Fruit fly (Drosophila melanogaster) whole organism, adult: ENCODE measurements around the gene PNPase.

Source experiments
- CG11617 ChIP-seq: fragments of 200-800 bp; sonication (Bioruptor generic); optimal IDR thresholded peaks from 2 replicates; lab custom pipeline; 2017; ENCODE audit warnings: mild to moderate bottlenecking, missing biosample characterization, missing genetic modification reagents, missing genetic modification characterization
- CG12768 ChIP-seq: fragments of 200-800 bp; sonication (Bioruptor generic); optimal IDR thresholded peaks from 2 replicates; lab custom pipeline; 2017; ENCODE audit warnings: missing biosample characterization, missing genetic modification characterization, mild to moderate bottlenecking, moderate library complexity, missing genetic modification reagents
- CG14711 ChIP-seq: fragments of 200-800 bp; sonication (Bioruptor generic); optimal IDR thresholded peaks from 2 replicates; lab custom pipeline; 2018; ENCODE audit warnings: missing biosample characterization, mild to moderate bottlenecking, missing genetic modification characterization, moderate library complexity
- CG1620 ChIP-seq: fragments of 200-800 bp; sonication (Bioruptor generic); optimal IDR thresholded peaks from 2 replicates; lab custom pipeline; 2016; ENCODE audit warnings: missing biosample characterization, missing genetic modification characterization
- CG33017 ChIP-seq: fragments of 200-800 bp; sonication (Bioruptor generic); optimal IDR thresholded peaks from 2 replicates; lab custom pipeline; 2018; ENCODE audit warnings: missing biosample characterization, mild to moderate bottlenecking, missing genetic modification characterization, moderate library complexity
- CG5204 ChIP-seq: fragments of 200-800 bp; sonication (Bioruptor generic); optimal IDR thresholded peaks from 2 replicates; lab custom pipeline; 2016; ENCODE audit warnings: missing biosample characterization, missing genetic modification characterization
- CG7045 ChIP-seq: fragments of 200-800 bp; sonication (Bioruptor generic); optimal IDR thresholded peaks from 2 replicates; lab custom pipeline; 2017; ENCODE audit warnings: missing biosample characterization, mild to moderate bottlenecking, missing genetic modification characterization
- CG7101 ChIP-seq: fragments of 200-800 bp; sonication (Bioruptor generic); optimal IDR thresholded peaks from 2 replicates; lab custom pipeline; 2018; ENCODE audit warnings: missing biosample characterization, mild to moderate bottlenecking, missing genetic modification characterization, moderate library complexity
- Clk ChIP-seq: fragments of 200-800 bp; sonication (Bioruptor generic); optimal IDR thresholded peaks from 2 replicates; lab custom pipeline; 2017; ENCODE audit warnings: missing biosample characterization, missing genetic modification characterization
- Crg-1 ChIP-seq: fragments of 200-800 bp; sonication (Bioruptor generic); optimal IDR thresholded peaks from 2 replicates; lab custom pipeline; 2016; ENCODE audit warnings: missing biosample characterization, missing genetic modification characterization
- Hr96 ChIP-seq: fragments of 200-800 bp; sonication (Bioruptor generic); optimal IDR thresholded peaks from 2 replicates; lab custom pipeline; 2016; ENCODE audit warnings: missing biosample characterization, missing genetic modification characterization
- Mnt ChIP-seq: fragments of 200-800 bp; sonication (Bioruptor generic); optimal IDR thresholded peaks from 2 replicates; lab custom pipeline; 2016; ENCODE audit warnings: missing biosample characterization, mild to moderate bottlenecking, missing genetic modification characterization
- bab1 ChIP-seq: fragments of 200-800 bp; sonication (Bioruptor generic); optimal IDR thresholded peaks from 3 replicates; lab custom pipeline; 2019; ENCODE audit warnings: missing biosample characterization, mild to moderate bottlenecking, missing genetic modification characterization, moderate library complexity
- cic ChIP-seq: fragments of 200-800 bp; sonication (Bioruptor generic); optimal IDR thresholded peaks from 2 replicates; lab custom pipeline; 2017; ENCODE audit warnings: missing biosample characterization, mild to moderate bottlenecking, missing genetic modification characterization, moderate library complexity
- cnc ChIP-seq, 2 experiments: fragments of >200 bp; optimal IDR thresholded peaks; 2 replicates each; lab custom pipeline; 2017
- kay ChIP-seq: fragments of 200-800 bp; sonication (Bioruptor generic); peaks from one replicate; lab custom pipeline; 2016; ENCODE audit warnings: missing biosample characterization, missing genetic modification characterization, borderline replicate concordance
- ovo ChIP-seq: fragments of 200-800 bp; sonication (Bioruptor generic); optimal IDR thresholded peaks from 2 replicates; lab custom pipeline; 2016; ENCODE audit warnings: missing biosample characterization, missing genetic modification characterization
- pad ChIP-seq: fragments of 200-800 bp; sonication (Bioruptor generic); optimal IDR thresholded peaks from 3 replicates; lab custom pipeline; 2017; ENCODE audit warnings: missing biosample characterization, missing genetic modification characterization, mild to moderate bottlenecking, moderate library complexity, missing genetic modification reagents
- tj ChIP-seq: fragments of 200-800 bp; sonication (Bioruptor generic); optimal IDR thresholded peaks from 3 replicates; lab custom pipeline; 2017; ENCODE audit warnings: missing biosample characterization, mild to moderate bottlenecking, missing genetic modification characterization, moderate library complexity
- toe ChIP-seq: fragments of 200-800 bp; sonication (Bioruptor generic); optimal IDR thresholded peaks from 2 replicates; lab custom pipeline; 2016; ENCODE audit warnings: missing biosample characterization, missing genetic modification characterization

PNPase gene

dm6 chr3R:31395222-31395831 is 9.9 kb downstream of the PNPase start, which contains the start of the genes Ugt35D1 and Gcn2:
Gene Ugt35D1, minus strand, starts transcription at chr3R:31395304.
Gene Gcn2, plus strand, starts transcription at chr3R:31395660.
- TF ChIP-seq CG1620 (GFP tag; lab: Kevin White, UChicago) (no peak), CG14711 (tag; lab: Kevin White, UChicago) (no peak), pad (GFP tag; lab: Kevin White, UChicago) (no peak), Crg-1 (no peak), CG33017 (tag; lab: Kevin White, UChicago) (no peak), CG7045 (GFP tag; lab: Kevin White, UChicago) (no peak), CG5204 (no peak), CG12768 (GFP tag; lab: Kevin White, UChicago) (no peak)

DNA sequence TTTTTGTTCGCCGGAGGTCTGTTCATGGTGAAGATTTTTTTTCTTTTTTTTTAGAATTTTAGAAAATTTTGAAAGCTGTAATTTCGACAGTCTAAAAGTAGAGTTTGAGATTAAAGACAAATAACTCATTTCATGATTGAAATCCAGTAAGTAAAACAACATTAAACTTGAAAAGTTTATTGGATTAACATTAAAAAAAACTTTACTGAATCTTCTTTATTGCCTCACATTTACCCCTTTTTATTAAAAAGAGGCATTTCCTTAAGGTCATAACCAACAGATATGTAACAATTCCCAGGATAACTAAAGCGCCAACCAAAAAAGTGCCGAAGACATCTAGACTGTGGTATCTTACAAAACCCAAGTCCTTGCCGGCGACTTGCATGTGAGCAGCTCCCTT is 11.8 kb downstream of the PNPase start, which contains the start of gene CG31204:
Gene CG31204, minus strand, starts transcription at position 101 of the 400 bp plus-strand sequence.
- TF ChIP-seq CG11617 (no peak), CG1620 (GFP tag; lab: Kevin White, UChicago) (no peak), pad (GFP tag; lab: Kevin White, UChicago) (no peak), Hr96 (GFP tag; lab: Kevin White, UChicago) (no peak), cic (GFP tag; lab: Kevin White, UChicago) (no peak), CG33017 (tag; lab: Kevin White, UChicago) (no peak), Clk (GFP tag; lab: Kevin White, UChicago) (no peak), cnc (optimal IDR thresholded peaks at IDR 0.05; lab: Kevin White, UChicago) (no peak), CG14711 (tag; lab: Kevin White, UChicago) (no peak)

- TF ChIP-seq CG33017 (tag; lab: Kevin White, UChicago), result no peak
- no peak for TF ChIP-seq CG7101
- no peak for TF ChIP-seq ovo (GFP tag; lab: Kevin White, UChicago)
- no peak for TF ChIP-seq CG7045 (GFP tag; lab: Kevin White, UChicago)
- no peak for TF ChIP-seq CG14711 (tag; lab: Kevin White, UChicago)
- no peak for TF ChIP-seq CG12768 (GFP tag; lab: Kevin White, UChicago)
- no peak for TF ChIP-seq Mnt (GFP tag; lab: Kevin White, UChicago)
- TF ChIP-seq toe, result no peak
- TF ChIP-seq CG1620 (GFP tag; lab: Kevin White, UChicago), result no peak
- no peak for TF ChIP-seq kay
Observed at dm6 chr3R:31385820-31386330, 19.4 kb downstream of the PNPase start.

dm6 chr3R:31384108-31384507 is 21.1 kb downstream of the PNPase start:
- peak; percentile 67 for TF ChIP-seq Clk (GFP tag; lab: Kevin White, UChicago)
- peak; percentile 1 for TF ChIP-seq ovo (GFP tag; lab: Kevin White, UChicago)
- TF ChIP-seq Mnt (GFP tag; lab: Kevin White, UChicago), result peak; percentile 64
- TF ChIP-seq CG12768 (GFP tag; lab: Kevin White, UChicago), result peak; percentile 85
- TF ChIP-seq pad (GFP tag; lab: Kevin White, UChicago), result peak; percentile 49
- TF ChIP-seq toe, result peak; percentile 80
- peak; percentile 58 for TF ChIP-seq bab1 (GFP tag; lab: Kevin White, UChicago)
- no peak for TF ChIP-seq cnc (optimal IDR thresholded peaks at IDR 0.05; lab: Kevin White, UChicago)
- TF ChIP-seq Hr96 (GFP tag; lab: Kevin White, UChicago), result peak; percentile 78
- TF ChIP-seq CG33017 (tag; lab: Kevin White, UChicago), result peak; percentile 93
- TF ChIP-seq CG14711 (tag; lab: Kevin White, UChicago), result peak; percentile 76
- peak; percentile 53 for TF ChIP-seq cic (GFP tag; lab: Kevin White, UChicago)
- peak; percentile 78 for TF ChIP-seq CG7045 (GFP tag; lab: Kevin White, UChicago)
- TF ChIP-seq CG1620 (GFP tag; lab: Kevin White, UChicago), result peak; percentile 23
- peak; percentile 11 for TF ChIP-seq Crg-1
- TF ChIP-seq CG11617, result peak; percentile 64
- peak; percentile 83 for TF ChIP-seq CG5204
- TF ChIP-seq kay, result no peak
- TF ChIP-seq tj (GFP tag; lab: Kevin White, UChicago), result peak; percentile 35
- peak; percentile 89 for TF ChIP-seq CG7101

- TF ChIP-seq CG11617 (no peak), Mnt (GFP tag; lab: Kevin White, UChicago) (no peak), CG12768 (GFP tag; lab: Kevin White, UChicago) (no peak), bab1 (GFP tag; lab: Kevin White, UChicago) (no peak), CG5204 (no peak), tj (GFP tag; lab: Kevin White, UChicago) (no peak), ovo (GFP tag; lab: Kevin White, UChicago) (no peak), pad (GFP tag; lab: Kevin White, UChicago) (no peak), Crg-1 (no peak), toe (no peak), Hr96 (GFP tag; lab: Kevin White, UChicago) (no peak), Clk (GFP tag; lab: Kevin White, UChicago) (no peak), cic (GFP tag; lab: Kevin White, UChicago) (no peak), CG7045 (GFP tag; lab: Kevin White, UChicago) (no peak), CG33017 (tag; lab: Kevin White, UChicago) (no peak), CG14711 (tag; lab: Kevin White, UChicago) (no peak)
Observed at dm6 chr3R:31381861-31382260, 23.4 kb downstream of the PNPase start, which contains the start of gene CG1607. Gene CG1607, plus strand, starts transcription at chr3R:31382109.

dm6 chr3R:31381216-31381688 is 24.0 kb downstream of the PNPase start:
- TF ChIP-seq CG5204, result peak; percentile 73
- no peak for TF ChIP-seq CG1620 (GFP tag; lab: Kevin White, UChicago)
- TF ChIP-seq CG11617, result peak; percentile 24
- TF ChIP-seq CG14711 (tag; lab: Kevin White, UChicago), result peak; percentile 31
- TF ChIP-seq CG33017 (tag; lab: Kevin White, UChicago), result peak; percentile 67
- no peak for TF ChIP-seq kay
- TF ChIP-seq CG7101, result peak; percentile 45
- TF ChIP-seq CG12768 (GFP tag; lab: Kevin White, UChicago), result peak; percentile 23
- TF ChIP-seq cnc (optimal IDR thresholded peaks at IDR 0.05; lab: Kevin White, UChicago), result no peak
- peak; percentile 48 for TF ChIP-seq CG7045 (GFP tag; lab: Kevin White, UChicago)
- no peak for TF ChIP-seq ovo (GFP tag; lab: Kevin White, UChicago)
- TF ChIP-seq tj (GFP tag; lab: Kevin White, UChicago), result no peak
